Fruit fly (Drosophila melanogaster) whole organism: Measurements from ENCODE around the gene HP1b.

Experiments used
- CG8478 ChIP-seq: fragments of >200 bp; optimal IDR thresholded peaks from 2 replicates; lab custom pipeline; 2018; ENCODE audit warnings: inconsistent platforms
- Dll ChIP-seq: fragments of >200 bp; optimal IDR thresholded peaks from 2 replicates; lab custom pipeline; 2017
- EcR ChIP-seq, 2 experiments: fragments of >200 bp; optimal IDR thresholded peaks; 2 replicates each; lab custom pipeline; 2017; ENCODE audit warnings: missing biosample characterization in 2 of 2, missing genetic modification characterization in 2 of 2, missing genetic modification reagents in 2 of 2
- pan ChIP-seq: fragments of >200 bp; optimal IDR thresholded peaks from 2 replicates; lab custom pipeline; 2017
- psq ChIP-seq: fragments of >200 bp; optimal IDR thresholded peaks from 2 replicates; lab custom pipeline; 2017
- usp ChIP-seq: fragments of >200 bp; optimal IDR thresholded peaks from 2 replicates; lab custom pipeline; 2017; ENCODE audit warnings: missing biosample characterization, missing genetic modification characterization, mixed read lengths

HP1b gene

dm6 chrX:9119671-9120364, 39.0 kb downstream of the HP1b start:
- TF ChIP-seq Dll (lab: Kevin White, UChicago) (no peak), psq (lab: Kevin White, UChicago) (no peak), pan (lab: Kevin White, UChicago) (no peak), EcR (GFP tag; optimal IDR thresholded peaks at IDR 0.05; lab: Kevin White, UChicago) (no peak), CG8478 (lab: Kevin White, UChicago) (no peak), usp (GFP tag; lab: Kevin White, UChicago) (no peak)

dm6 chrX:9120828-9121754, 40.2 kb downstream of the HP1b start:
- TF ChIP-seq EcR (GFP tag; optimal IDR thresholded peaks at IDR 0.05; lab: Kevin White, UChicago) (no peak), pan (lab: Kevin White, UChicago) (peak; percentile 24)

- no peak for TF ChIP-seq CG8478 (lab: Kevin White, UChicago)
- no peak for TF ChIP-seq EcR (GFP tag; optimal IDR thresholded peaks at IDR 0.05; lab: Kevin White, UChicago)
- no peak for TF ChIP-seq pan (lab: Kevin White, UChicago)
- no peak for TF ChIP-seq usp (GFP tag; lab: Kevin White, UChicago)
- TF ChIP-seq psq (lab: Kevin White, UChicago) = no peak
- no peak for TF ChIP-seq Dll (lab: Kevin White, UChicago)
These were observed 41.6 kb downstream of the HP1b start for dm6 chrX:9122492-9122891.

- TF ChIP-seq CG8478 (lab: Kevin White, UChicago) (no peak), usp (GFP tag; lab: Kevin White, UChicago) (no peak), pan (lab: Kevin White, UChicago) (no peak), Dll (lab: Kevin White, UChicago) (no peak), EcR (GFP tag; optimal IDR thresholded peaks at IDR 0.05; lab: Kevin White, UChicago) (no peak), psq (lab: Kevin White, UChicago) (no peak)
These were observed 46.6 kb downstream of the HP1b start for dm6 chrX:9127264-9128011.

dm6 chrX:9128012-9128280, 47.1 kb downstream of the HP1b start:
- no peak for TF ChIP-seq CG8478 (lab: Kevin White, UChicago)
- no peak for TF ChIP-seq pan (lab: Kevin White, UChicago)
- TF ChIP-seq Dll (lab: Kevin White, UChicago) = no peak
- TF ChIP-seq usp (GFP tag; lab: Kevin White, UChicago) = no peak
- TF ChIP-seq psq (lab: Kevin White, UChicago) = no peak
- TF ChIP-seq EcR (GFP tag; optimal IDR thresholded peaks at IDR 0.05; lab: Kevin White, UChicago) = no peak

- TF ChIP-seq psq (lab: Kevin White, UChicago) (no peak), EcR (GFP tag; optimal IDR thresholded peaks at IDR 0.05; lab: Kevin White, UChicago) (no peak), CG8478 (lab: Kevin White, UChicago) (no peak), Dll (lab: Kevin White, UChicago) (no peak), usp (GFP tag; lab: Kevin White, UChicago) (no peak), pan (lab: Kevin White, UChicago) (no peak)
These were observed 48.6 kb downstream of the HP1b start for dm6 chrX:9129436-9129835.

- no peak for TF ChIP-seq Dll (lab: Kevin White, UChicago)
- no peak for TF ChIP-seq EcR (GFP tag; optimal IDR thresholded peaks at IDR 0.05; lab: Kevin White, UChicago)
- TF ChIP-seq pan (lab: Kevin White, UChicago) = no peak
- TF ChIP-seq usp (GFP tag; lab: Kevin White, UChicago) = no peak
- no peak for TF ChIP-seq psq (lab: Kevin White, UChicago)
- TF ChIP-seq CG8478 (lab: Kevin White, UChicago) = no peak
These were observed 49.4 kb downstream of the HP1b start for dm6 chrX:9130243-9130642.

dm6 chrX:9131523-9131922, 50.7 kb downstream of the HP1b start:
- TF ChIP-seq usp (GFP tag; lab: Kevin White, UChicago) = no peak
- TF ChIP-seq psq (lab: Kevin White, UChicago) = no peak
- no peak for TF ChIP-seq CG8478 (lab: Kevin White, UChicago)
- TF ChIP-seq Dll (lab: Kevin White, UChicago) = no peak
- TF ChIP-seq pan (lab: Kevin White, UChicago) = no peak
- no peak for TF ChIP-seq EcR (GFP tag; optimal IDR thresholded peaks at IDR 0.05; lab: Kevin White, UChicago)
